Fruit fly (Drosophila melanogaster) whole organism, adult: ENCODE data around the gene CG3795.
A peak's percentile ranks its signal among the peaks of the same experiment; 100 is the strongest.

ENCODE experiments used
- CG11617 ChIP-seq: fragments of 200-800 bp; sonication (Bioruptor generic); optimal IDR thresholded peaks from 2 replicates; lab custom pipeline; 2017; ENCODE audit warnings: mild to moderate bottlenecking, missing biosample characterization, missing genetic modification reagents, missing genetic modification characterization
- CG14711 ChIP-seq: fragments of 200-800 bp; sonication (Bioruptor generic); optimal IDR thresholded peaks from 2 replicates; lab custom pipeline; 2018; ENCODE audit warnings: missing biosample characterization, mild to moderate bottlenecking, missing genetic modification characterization, moderate library complexity
- CG1620 ChIP-seq: fragments of 200-800 bp; sonication (Bioruptor generic); optimal IDR thresholded peaks from 2 replicates; lab custom pipeline; 2016; ENCODE audit warnings: missing biosample characterization, missing genetic modification characterization
- CG7045 ChIP-seq: fragments of 200-800 bp; sonication (Bioruptor generic); optimal IDR thresholded peaks from 2 replicates; lab custom pipeline; 2017; ENCODE audit warnings: missing biosample characterization, mild to moderate bottlenecking, missing genetic modification characterization
- CG7101 ChIP-seq: fragments of 200-800 bp; sonication (Bioruptor generic); optimal IDR thresholded peaks from 2 replicates; lab custom pipeline; 2018; ENCODE audit warnings: missing biosample characterization, mild to moderate bottlenecking, missing genetic modification characterization, moderate library complexity
- Crg-1 ChIP-seq: fragments of 200-800 bp; sonication (Bioruptor generic); optimal IDR thresholded peaks from 2 replicates; lab custom pipeline; 2016; ENCODE audit warnings: missing biosample characterization, missing genetic modification characterization
- Hr96 ChIP-seq: fragments of 200-800 bp; sonication (Bioruptor generic); optimal IDR thresholded peaks from 2 replicates; lab custom pipeline; 2016; ENCODE audit warnings: missing biosample characterization, missing genetic modification characterization
- Mnt ChIP-seq: fragments of 200-800 bp; sonication (Bioruptor generic); optimal IDR thresholded peaks from 2 replicates; lab custom pipeline; 2016; ENCODE audit warnings: missing biosample characterization, mild to moderate bottlenecking, missing genetic modification characterization
- bab1 ChIP-seq: fragments of 200-800 bp; sonication (Bioruptor generic); optimal IDR thresholded peaks from 3 replicates; lab custom pipeline; 2019; ENCODE audit warnings: missing biosample characterization, mild to moderate bottlenecking, missing genetic modification characterization, moderate library complexity
- cnc ChIP-seq, 2 experiments: fragments of >200 bp; optimal IDR thresholded peaks; 2 replicates each; lab custom pipeline; 2017
- ovo ChIP-seq: fragments of 200-800 bp; sonication (Bioruptor generic); optimal IDR thresholded peaks from 2 replicates; lab custom pipeline; 2016; ENCODE audit warnings: missing biosample characterization, missing genetic modification characterization
- pad ChIP-seq: fragments of 200-800 bp; sonication (Bioruptor generic); optimal IDR thresholded peaks from 3 replicates; lab custom pipeline; 2017; ENCODE audit warnings: missing biosample characterization, missing genetic modification characterization, mild to moderate bottlenecking, moderate library complexity, missing genetic modification reagents
- toe ChIP-seq: fragments of 200-800 bp; sonication (Bioruptor generic); optimal IDR thresholded peaks from 2 replicates; lab custom pipeline; 2016; ENCODE audit warnings: missing biosample characterization, missing genetic modification characterization

Gene CG3795

DNA sequence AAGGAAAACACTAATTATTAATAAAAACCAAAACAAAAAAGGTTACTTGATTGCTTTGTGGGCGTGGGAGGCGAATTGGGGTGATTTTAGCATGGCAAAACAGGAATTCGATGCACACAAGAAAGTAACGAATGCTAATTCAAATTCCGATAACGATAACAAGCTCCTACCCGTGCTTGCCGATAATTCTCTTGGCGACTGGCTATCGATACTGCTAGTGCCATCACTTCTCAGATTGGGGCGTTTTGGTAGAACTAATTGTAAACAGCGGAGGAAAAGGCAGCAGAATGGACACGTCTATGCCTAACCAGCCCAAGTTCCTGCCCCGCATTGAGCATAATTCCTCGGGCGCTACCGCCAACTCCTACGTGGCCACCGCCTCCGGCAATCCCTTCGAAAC lies 45.1 kb downstream of the CG3795 start, which contains the start of gene dor:
TSS of gene dor (plus strand) at position 217 of the 400 bp plus-strand sequence.
- no peak for TF ChIP-seq Mnt (GFP tag; lab: Kevin White, UChicago)
- TF ChIP-seq pad, result no peak
- peak; percentile 24 for TF ChIP-seq bab1 (GFP tag; lab: Kevin White, UChicago)
- TF ChIP-seq Crg-1, result no peak

DNA sequence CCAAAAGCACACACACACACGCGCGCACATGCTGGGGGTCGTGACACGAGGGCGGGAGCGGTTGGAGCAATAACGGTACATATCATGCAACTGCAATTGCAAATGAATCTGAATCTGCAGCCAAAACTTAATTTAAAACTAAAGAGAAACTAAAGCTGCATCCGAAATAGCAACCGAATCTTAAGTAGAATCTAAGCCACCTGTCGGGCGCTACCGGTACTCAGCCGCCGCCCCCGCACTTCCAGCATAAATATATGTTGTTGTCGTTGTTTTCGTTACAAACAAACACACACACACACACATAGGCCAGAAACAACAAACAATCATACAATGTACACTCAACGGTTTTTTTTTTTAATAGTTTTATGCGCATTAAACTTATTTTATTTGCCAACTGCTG lies 49.7 kb downstream of the CG3795 start:
- TF ChIP-seq toe (GFP tag; lab: Kevin White, UChicago) (no peak), CG11617 (GFP tag; lab: Kevin White, UChicago) (no peak), cnc (optimal IDR thresholded peaks at IDR 0.05; lab: Kevin White, UChicago) (no peak), Crg-1 (no peak), Hr96 (no peak), Mnt (GFP tag; lab: Kevin White, UChicago) (no peak), CG14711 (tag; lab: Kevin White, UChicago) (no peak), CG1620 (GFP tag; lab: Kevin White, UChicago) (no peak), bab1 (GFP tag; lab: Kevin White, UChicago) (no peak), ovo (GFP tag; lab: Kevin White, UChicago) (no peak), CG7101 (no peak), CG7045 (no peak)
